Worm (Caenorhabditis elegans) whole organism, young adult: ENCODE measurements around the gene F20B6.9.

Source experiments
- B0261.1 ChIP-seq: sonication (generic microtip); optimal IDR thresholded peaks from 2 replicates; lab custom pipeline; 2016; ENCODE audit warnings: mild to moderate bottlenecking, missing genetic modification characterization, moderate library complexity, missing compliant biosample characterization
- F10E7.11 ChIP-seq: sonication (generic microtip); optimal IDR thresholded peaks from 2 replicates; lab custom pipeline; 2017; ENCODE audit warnings: mild to moderate bottlenecking, missing genetic modification characterization, moderate library complexity, missing compliant biosample characterization
- F22D6.2 ChIP-seq: sonication (generic microtip); optimal IDR thresholded peaks from 2 replicates; lab custom pipeline; 2016; ENCODE audit warnings: mild to moderate bottlenecking, missing genetic modification characterization, missing compliant biosample characterization
- F33H1.4 ChIP-seq: fragments of 200-800 bp; sonication (Bioruptor generic); IDR thresholded peaks from 2 replicates; pipeline ENCODE4 v1.3.6; 2022; ENCODE audit warnings: missing genetic modification reagents, missing genetic modification characterization, missing compliant biosample characterization
- F52B5.7 ChIP-seq: sonication (generic microtip); optimal IDR thresholded peaks from 2 replicates; lab custom pipeline; 2016; ENCODE audit warnings: mild to moderate bottlenecking, missing genetic modification characterization, missing compliant biosample characterization
- F55B11.4 ChIP-seq: sonication (generic microtip); optimal IDR thresholded peaks from 2 replicates; lab custom pipeline; 2016; ENCODE audit warnings: missing compliant biosample characterization, missing genetic modification characterization, borderline replicate concordance; ENCODE audit not compliant: insufficient read depth
- F57A8.1 ChIP-seq: fragments of 200-800 bp; sonication (Bioruptor generic); optimal IDR thresholded peaks from 2 replicates; lab custom pipeline; 2018; ENCODE audit warnings: mild to moderate bottlenecking, missing genetic modification characterization, moderate library complexity, missing compliant biosample characterization
- K11D2.4 ChIP-seq: fragments of 200-800 bp; sonication (Bioruptor generic); IDR thresholded peaks from 2 replicates; pipeline ENCODE4 v1.3.6; 2022; ENCODE audit warnings: missing genetic modification reagents, missing genetic modification characterization, missing compliant biosample characterization
- T26A5.8 ChIP-seq: sonication (generic microtip); optimal IDR thresholded peaks from 2 replicates; lab custom pipeline; 2016; ENCODE audit warnings: missing genetic modification characterization, missing compliant biosample characterization
- Y53F4B.3 ChIP-seq: fragments of 200-800 bp; sonication (Bioruptor generic); IDR thresholded peaks from 2 replicates; pipeline ENCODE4 v1.3.6; 2022; ENCODE audit warnings: missing genetic modification reagents, missing genetic modification characterization, missing compliant biosample characterization
- bed-1 ChIP-seq: fragments of 200-800 bp; sonication (Bioruptor generic); IDR thresholded peaks from 2 replicates; pipeline ENCODE4 v1.3.6; 2022; ENCODE audit warnings: missing genetic modification reagents, missing genetic modification characterization, missing compliant biosample characterization
- bed-2 ChIP-seq: fragments of 200-800 bp; sonication (Bioruptor generic); IDR thresholded peaks from 2 replicates; pipeline ENCODE4 v1.3.6; 2022; ENCODE audit warnings: missing genetic modification reagents, missing genetic modification characterization, missing compliant biosample characterization
- cebp-1 ChIP-seq, 2 experiments: fragments of 200-800 bp in 1 of 2; sonication (Bioruptor generic) in 1 of 2; sonication (generic microtip) in 1 of 2; IDR thresholded peaks in 1 of 2; optimal IDR thresholded peaks in 1 of 2; 2 replicates each; pipeline versions ENCODE4 v1.3.6 to Lab custom; 2017 to 2022; ENCODE audit warnings: missing compliant biosample characterization in 2 of 2, missing genetic modification characterization in 2 of 2, mild to moderate bottlenecking in 1 of 2, missing genetic modification reagents in 1 of 2, moderate library complexity in 1 of 2
- ceh-100 ChIP-seq: fragments of 200-800 bp; sonication (Bioruptor generic); IDR thresholded peaks from 2 replicates; pipeline ENCODE4 v1.3.6; 2022; ENCODE audit warnings: missing genetic modification reagents, missing genetic modification characterization, missing compliant biosample characterization
- ceh-27 ChIP-seq: fragments of 200-800 bp; sonication (Bioruptor generic); optimal IDR thresholded peaks from 2 replicates; lab custom pipeline; 2018; ENCODE audit warnings: mild to moderate bottlenecking, missing genetic modification characterization, moderate library complexity, missing compliant biosample characterization
- ceh-91 ChIP-seq: fragments of 200-800 bp; sonication (Bioruptor generic); IDR thresholded peaks from 2 replicates; pipeline ENCODE4 v1.3.6; 2022; ENCODE audit warnings: missing genetic modification reagents, missing genetic modification characterization, missing compliant biosample characterization
- die-1 ChIP-seq: sonication (generic microtip); optimal IDR thresholded peaks from 2 replicates; lab custom pipeline; 2016; ENCODE audit warnings: missing genotype, mild to moderate bottlenecking, missing genetic modification characterization, missing compliant biosample characterization
- dox-1 ChIP-seq: fragments of 200-800 bp; sonication (Bioruptor generic); IDR thresholded peaks from 2 replicates; pipeline ENCODE4 v1.3.6; 2022; ENCODE audit warnings: missing genetic modification reagents, missing genetic modification characterization, missing compliant biosample characterization
- efl-1 ChIP-seq: fragments of 150-350 bp; optimal IDR thresholded peaks from 2 replicates; lab custom pipeline; 2014; ENCODE audit warnings: missing biosample characterization, missing genetic modification reagents, missing genetic modification characterization
- egl-44 ChIP-seq: fragments of 200-800 bp; sonication (Bioruptor generic); IDR thresholded peaks from 2 replicates; pipeline ENCODE4 v1.3.6; 2022; ENCODE audit warnings: missing genetic modification reagents, missing genetic modification characterization, missing compliant biosample characterization
- ets-4 ChIP-seq: fragments of 200-800 bp; sonication (Bioruptor generic); optimal IDR thresholded peaks from 2 replicates; lab custom pipeline; 2018; ENCODE audit warnings: mild to moderate bottlenecking, missing genetic modification characterization, missing compliant biosample characterization
- fkh-3 ChIP-seq: sonication (generic microtip); optimal IDR thresholded peaks from 2 replicates; lab custom pipeline; 2016; ENCODE audit warnings: mild to moderate bottlenecking, missing genetic modification characterization, missing compliant biosample characterization
- hmg-1.2 ChIP-seq: fragments of 200-800 bp; sonication (Bioruptor generic); IDR thresholded peaks from 2 replicates; pipeline ENCODE4 v1.3.6; 2022; ENCODE audit warnings: missing genetic modification reagents, missing genetic modification characterization, missing compliant biosample characterization
- hrde-1 ChIP-seq: sonication (generic microtip); optimal IDR thresholded peaks from 2 replicates; lab custom pipeline; 2016; ENCODE audit warnings: missing genetic modification characterization, mild to moderate bottlenecking, missing compliant biosample characterization, moderate library complexity, missing genotype, missing genetic modification reagents, borderline replicate concordance
- madf-3 ChIP-seq: fragments of 200-800 bp; sonication (Bioruptor generic); IDR thresholded peaks from 2 replicates; pipeline ENCODE4 v1.3.6; 2022; ENCODE audit warnings: missing genetic modification reagents, missing genetic modification characterization, missing compliant biosample characterization
- mel-28 ChIP-seq: sonication (generic microtip); optimal IDR thresholded peaks from 2 replicates; lab custom pipeline; 2016; ENCODE audit warnings: borderline replicate concordance, mild to moderate bottlenecking, missing genetic modification characterization, missing compliant biosample characterization
- mes-4 ChIP-seq: sonication (generic microtip); optimal IDR thresholded peaks from 2 replicates; lab custom pipeline; 2016; ENCODE audit warnings: missing genotype, missing genetic modification characterization, missing compliant biosample characterization
- mxl-1 ChIP-seq: sonication (generic microtip); optimal IDR thresholded peaks from 2 replicates; lab custom pipeline; 2016; ENCODE audit warnings: missing genetic modification characterization, missing compliant biosample characterization
- nfya-2 ChIP-seq: fragments of 200-800 bp; sonication (Bioruptor generic); IDR thresholded peaks from 2 replicates; pipeline ENCODE4 v1.3.6; 2022; ENCODE audit warnings: missing genetic modification reagents, missing genetic modification characterization, missing compliant biosample characterization
- nfyb-1 ChIP-seq: fragments of 200-800 bp; sonication (Bioruptor generic); IDR thresholded peaks from 2 replicates; pipeline ENCODE4 v1.3.6; 2022; ENCODE audit warnings: missing genetic modification reagents, missing genetic modification characterization, missing compliant biosample characterization
- nhr-120 ChIP-seq: fragments of 200-800 bp; sonication (Bioruptor generic); IDR thresholded peaks from 2 replicates; pipeline ENCODE4 v1.3.6; 2022; ENCODE audit warnings: missing genetic modification characterization, missing compliant biosample characterization
- nhr-179 ChIP-seq: sonication (generic microtip); optimal IDR thresholded peaks from 2 replicates; lab custom pipeline; 2016; ENCODE audit warnings: mild to moderate bottlenecking, missing genetic modification characterization, missing compliant biosample characterization
- nhr-90 ChIP-seq: sonication (generic microtip); optimal IDR thresholded peaks from 2 replicates; lab custom pipeline; 2016; ENCODE audit warnings: missing genotype, mild to moderate bottlenecking, missing genetic modification characterization, missing compliant biosample characterization
- rcor-1 ChIP-seq: fragments of 200-800 bp; sonication (Bioruptor generic); IDR thresholded peaks from 2 replicates; pipeline ENCODE4 v1.3.6; 2022; ENCODE audit warnings: missing genetic modification reagents, missing genetic modification characterization, missing compliant biosample characterization
- repo-1 ChIP-seq: sonication (generic microtip); optimal IDR thresholded peaks from 2 replicates; lab custom pipeline; 2017; ENCODE audit warnings: mild to moderate bottlenecking, missing genetic modification characterization, missing compliant biosample characterization
- sdz-38 ChIP-seq: sonication (generic microtip); optimal IDR thresholded peaks from 2 replicates; lab custom pipeline; 2016; ENCODE audit warnings: missing genotype, missing genetic modification characterization, missing compliant biosample characterization
- sea-2 ChIP-seq: fragments of 200-800 bp; sonication (Bioruptor generic); IDR thresholded peaks from 2 replicates; pipeline ENCODE4 v1.3.6; 2022; ENCODE audit warnings: missing genetic modification characterization, missing compliant biosample characterization
- sptf-2 ChIP-seq: fragments of 200-800 bp; sonication (Bioruptor generic); optimal IDR thresholded peaks from 2 replicates; lab custom pipeline; 2018; ENCODE audit warnings: mild to moderate bottlenecking, missing genetic modification characterization, missing compliant biosample characterization
- tbx-9 ChIP-seq: sonication (generic microtip); optimal IDR thresholded peaks from 2 replicates; lab custom pipeline; 2016; ENCODE audit warnings: borderline replicate concordance, missing genetic modification characterization, inconsistent platforms, missing compliant biosample characterization
- tlf-1 ChIP-seq: fragments of 200-800 bp; sonication (Bioruptor generic); optimal IDR thresholded peaks from 2 replicates; lab custom pipeline; 2018; ENCODE audit warnings: mild to moderate bottlenecking, missing genetic modification characterization, missing compliant biosample characterization
- ztf-22 ChIP-seq: fragments of 200-800 bp; sonication (Bioruptor generic); optimal IDR thresholded peaks from 2 replicates; lab custom pipeline; 2018; ENCODE audit warnings: mild to moderate bottlenecking, missing genetic modification characterization, moderate library complexity, missing compliant biosample characterization

The F20B6.9 gene

DNA sequence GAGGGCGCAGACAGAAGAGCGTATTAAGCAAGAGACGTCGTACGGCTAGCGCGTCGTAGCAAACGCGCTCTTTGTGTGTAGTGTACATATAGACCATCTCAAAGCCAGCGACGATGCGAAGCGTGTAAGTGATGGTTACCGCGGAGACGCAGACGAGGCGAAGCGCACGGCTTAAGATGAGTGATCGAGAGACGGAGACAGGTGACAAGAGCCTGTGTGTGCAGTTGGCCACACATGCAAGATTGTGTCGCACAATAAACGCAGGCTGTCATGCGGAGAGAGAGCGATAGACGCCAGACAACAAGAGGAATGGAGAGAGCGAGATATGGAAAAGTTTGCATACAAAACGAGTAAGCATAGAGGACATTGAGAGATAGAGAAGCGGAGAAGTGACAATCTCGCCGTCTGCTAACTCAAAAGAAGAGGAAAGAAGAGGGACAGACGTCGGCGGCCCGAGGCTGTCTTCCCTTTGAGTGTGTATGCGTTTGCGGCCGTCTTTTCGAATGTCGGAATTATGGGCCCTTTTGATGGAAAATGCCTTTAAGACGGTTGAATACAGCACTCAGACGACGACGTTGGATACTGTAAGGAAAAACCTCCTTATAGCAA lies 15.6 kb upstream of the F20B6.9 start (continued):
- TF ChIP-seq F33H1.4 (GFP tag; lab: Robert Waterston, UW) (no peak), rcor-1 (GFP tag; lab: Robert Waterston, UW) (peak; percentile 45; the same call in 1 of the 2 replicates), B0261.1 (tag; lab: Kevin White, UChicago) (no peak), tlf-1 (GFP tag; lab: Kevin White, UChicago) (peak; percentile 60), F57A8.1 (GFP tag; lab: Kevin White, UChicago) (no peak), repo-1 (tag; lab: Kevin White, UChicago) (peak; percentile 77), F10E7.11 (tag; lab: Kevin White, UChicago) (peak; percentile 45), efl-1 (GFP tag; lab: Kevin White, UChicago) (no peak), mxl-1 (tag; lab: Kevin White, UChicago) (no peak), sdz-38 (tag; lab: Kevin White, UChicago) (no peak), ceh-100 (no peak), mes-4 (tag; lab: Kevin White, UChicago) (no peak), F55B11.4 (no peak), T26A5.8 (no peak), madf-3 (GFP tag; lab: Robert Waterston, UW) (0 out of 2 replicates have a peak, but pooled peaks have one; percentile 14), egl-44 (GFP tag; lab: Robert Waterston, UW) (peak; percentile 58; the same call in 1 of the 2 replicates), bed-2 (GFP tag; lab: Robert Waterston, UW) (no peak), nhr-120 (GFP tag; lab: Robert Waterston, UW) (no peak), hrde-1 (no peak), F22D6.2 (tag; lab: Kevin White, UChicago) (no peak), Y53F4B.3 (GFP tag; lab: Robert Waterston, UW) (no peak), tbx-9 (tag; lab: Kevin White, UChicago) (no peak), fkh-3 (tag; lab: Kevin White, UChicago) (no peak), sea-2 (GFP tag; lab: Robert Waterston, UW) (no peak), nfyb-1 (peak; percentile 78), F52B5.7 (tag; lab: Kevin White, UChicago) (peak; percentile 50), bed-1 (no peak), ets-4 (GFP tag; lab: Kevin White, UChicago) (no peak), nhr-179 (tag; lab: Kevin White, UChicago) (no peak), K11D2.4 (GFP tag; lab: Robert Waterston, UW) (peak; percentile 56), hmg-1.2 (GFP tag; lab: Robert Waterston, UW) (peak; percentile 97), sptf-2 (GFP tag; lab: Kevin White, UChicago) (no peak), ceh-27 (GFP tag; lab: Kevin White, UChicago) (peak; percentile 1), nfya-2 (no peak), cebp-1 (GFP tag; IDR thresholded peaks at IDR 0.05; lab: Robert Waterston, UW) (0 out of 2 replicates have a peak, but pooled peaks have one; percentile 27), cebp-1 (tag; optimal IDR thresholded peaks at IDR 0.05; lab: Kevin White, UChicago) (peak; percentile 86)
- TF ChIP-seq, all 124 proteins: peak for 47

DNA sequence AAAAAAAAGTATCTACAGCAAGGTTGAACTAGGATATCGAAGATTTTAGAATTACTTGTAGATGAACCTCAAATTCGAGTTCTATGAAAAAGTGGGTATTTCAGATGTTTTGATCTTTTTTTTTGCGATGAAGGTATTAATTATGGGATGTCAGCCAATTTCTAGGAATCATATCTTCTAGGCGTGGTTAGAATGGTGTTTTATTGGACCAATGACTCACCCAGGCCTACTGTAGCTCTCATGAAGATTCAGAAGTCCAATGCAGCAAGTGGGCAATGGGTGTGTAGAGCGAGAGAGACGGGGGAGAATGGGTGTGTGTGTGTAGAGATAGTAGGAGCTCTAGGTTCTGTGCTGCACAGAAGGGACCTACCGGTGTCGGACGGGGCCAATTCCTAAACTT lies 14.9 kb upstream of the F20B6.9 start:
- no peak for TF ChIP-seq mel-28 (tag; lab: Kevin White, UChicago)
- no peak for TF ChIP-seq repo-1 (tag; lab: Kevin White, UChicago)
- TF ChIP-seq die-1 (tag; lab: Kevin White, UChicago), result no peak
- TF ChIP-seq dox-1 (GFP tag; lab: Robert Waterston, UW), result no peak
- no peak for TF ChIP-seq ztf-22 (GFP tag; lab: Kevin White, UChicago)
- no peak for TF ChIP-seq ceh-91
- no peak for TF ChIP-seq nhr-90 (tag; lab: Kevin White, UChicago)
